Worm (Caenorhabditis elegans): ENCODE data around the gene T08G3.13.

T08G3.13 gene

ce11 chrV:16487474-16487873, 39.6 kb downstream of the T08G3.13 start, which contains the start of gene Y32B12A.5:
TSS of gene Y32B12A.5 (minus strand) at chrV:16487574.
- TF ChIP-seq R02D3.7 (tag; optimal IDR thresholded peaks at IDR 0.05) (no peak), elt-2 (tag; optimal IDR thresholded peaks at IDR 0.05) (peak; percentile 10)

- TF ChIP-seq nhr-28 (tag; optimal IDR thresholded peaks at IDR 0.05) (no peak), daf-12 (tag; optimal IDR thresholded peaks at IDR 0.05) (no peak), mml-1 (tag; optimal IDR thresholded peaks at IDR 0.05) (no peak), zag-1 (tag; optimal IDR thresholded peaks at IDR 0.05) (no peak), nhr-12 (tag; optimal IDR thresholded peaks at IDR 0.05) (no peak), egl-27 (tag; optimal IDR thresholded peaks at IDR 0.05) (no peak), tbx-2 (tag; optimal IDR thresholded peaks at IDR 0.05) (no peak), pha-4 (tag; optimal IDR thresholded peaks at IDR 0.05) (no peak), ceh-16 (tag; optimal IDR thresholded peaks at IDR 0.05) (no peak), jun-1 (tag; optimal IDR thresholded peaks at IDR 0.05) (no peak), ztf-11 (tag; optimal IDR thresholded peaks at IDR 0.05) (no peak), ceh-28 (tag; optimal IDR thresholded peaks at IDR 0.05) (no peak), elt-1 (tag; optimal IDR thresholded peaks at IDR 0.05) (no peak)
Observed at ce11 chrV:16488172-16488571, 40.3 kb downstream of the T08G3.13 start, which contains the start of gene sqst-4. TSS of gene sqst-4 (plus strand) at chrV:16488472.

DNA sequence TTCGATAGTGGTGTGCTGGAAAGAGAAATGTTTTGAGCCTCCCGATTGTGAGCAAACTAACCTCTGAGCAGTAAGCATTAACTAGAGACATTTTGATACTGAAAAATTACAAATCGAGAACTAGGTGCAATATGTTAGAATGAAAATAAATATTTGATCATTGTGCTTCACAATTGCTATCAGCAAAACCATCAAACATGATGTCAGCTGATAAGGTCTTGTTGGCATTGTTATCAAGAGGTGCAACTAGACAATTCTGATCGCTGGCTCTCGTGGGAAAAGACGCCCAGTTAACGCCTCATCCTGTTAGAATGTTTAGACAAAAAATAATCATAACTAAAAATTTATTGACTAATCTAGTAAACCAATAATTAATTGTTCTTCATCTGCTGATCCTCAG, 46.5 kb downstream of the T08G3.13 start, which contains the start of gene comt-2:
Gene comt-2, minus strand, starts transcription at position 131 of the 400 bp plus-strand sequence.
- TF ChIP-seq egl-5 (tag; optimal IDR thresholded peaks at IDR 0.05) (no peak), pqm-1 (tag; optimal IDR thresholded peaks at IDR 0.05) (peak; percentile 63), eor-1 (tag; optimal IDR thresholded peaks at IDR 0.05) (no peak), R02D3.7 (tag; optimal IDR thresholded peaks at IDR 0.05) (no peak), tbx-2 (tag; optimal IDR thresholded peaks at IDR 0.05) (no peak), elt-2 (tag; optimal IDR thresholded peaks at IDR 0.05) (peak; percentile 88), elt-1 (tag; optimal IDR thresholded peaks at IDR 0.05) (no peak)

DNA sequence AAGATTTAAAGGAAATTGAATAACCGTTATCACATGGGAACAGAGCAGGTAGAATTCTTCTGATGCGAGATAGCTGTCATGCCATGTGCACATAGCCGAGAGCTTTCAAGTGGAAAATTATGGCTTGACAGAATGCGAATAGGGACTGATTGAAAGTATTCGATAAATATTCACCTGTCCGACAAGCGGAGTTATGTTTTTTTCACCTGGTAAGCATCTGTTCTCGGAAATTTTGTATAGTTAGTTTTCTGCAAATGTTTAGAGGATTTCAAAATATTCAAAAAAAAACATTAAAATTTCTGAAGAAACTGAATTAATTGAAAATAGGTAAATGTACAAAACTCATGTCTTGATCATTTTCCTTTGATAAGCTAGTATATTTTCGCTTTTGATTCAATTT, 49.7 kb downstream of the T08G3.13 start, which contains the start of gene srh-136:
Gene srh-136, minus strand, starts transcription at position 93 of the 400 bp plus-strand sequence.
- TF ChIP-seq egl-27 (tag; optimal IDR thresholded peaks at IDR 0.05) = no peak
- no peak for TF ChIP-seq pqm-1 (tag; optimal IDR thresholded peaks at IDR 0.05)
- TF ChIP-seq elt-3 (tag; optimal IDR thresholded peaks at IDR 0.05) = no peak
- TF ChIP-seq eor-1 (tag; optimal IDR thresholded peaks at IDR 0.05) = no peak
- TF ChIP-seq nhr-12 (tag; optimal IDR thresholded peaks at IDR 0.05) = no peak
- TF ChIP-seq ceh-82 (tag; optimal IDR thresholded peaks at IDR 0.05) = no peak
